Fruit fly (Drosophila melanogaster) whole organism, embryonic: ENCODE measurements around the gene COX5B.

ENCODE experiments used
- ATbp ChIP-seq: fragments of 200-800 bp; sonication (Bioruptor generic); optimal IDR thresholded peaks from 2 replicates; lab custom pipeline; 2017; ENCODE audit warnings: missing biosample characterization, mild to moderate bottlenecking, missing genetic modification characterization, missing genetic modification reagents
- CG12155 ChIP-seq: fragments of 200-800 bp; sonication (Bioruptor generic); optimal IDR thresholded peaks from 3 replicates; lab custom pipeline; 2016; ENCODE audit warnings: missing biosample characterization, missing genetic modification characterization
- CG12219 ChIP-seq: fragments of 200-800 bp; sonication (Bioruptor generic); optimal IDR thresholded peaks from 3 replicates; lab custom pipeline; 2018; ENCODE audit warnings: missing biosample characterization, mild to moderate bottlenecking, missing genetic modification characterization
- CG14014 ChIP-seq: fragments of 200-800 bp; sonication (Bioruptor generic); IDR thresholded peaks from 2 replicates; pipeline ENCODE4 v1.3.6; 2022; ENCODE audit warnings: missing biosample characterization, missing genetic modification characterization
- CG14710 ChIP-seq: fragments of 200-800 bp; sonication (Bioruptor generic); optimal IDR thresholded peaks from 3 replicates; lab custom pipeline; 2019; ENCODE audit warnings: missing biosample characterization, mild to moderate bottlenecking, missing genetic modification characterization, moderate library complexity
- CG1602 ChIP-seq: fragments of 200-800 bp; sonication (Bioruptor generic); optimal IDR thresholded peaks from 3 replicates; lab custom pipeline; 2016; ENCODE audit warnings: missing biosample characterization, missing genetic modification characterization
- CG16815 ChIP-seq: fragments of 200-800 bp; sonication (Bioruptor generic); optimal IDR thresholded peaks from 3 replicates; lab custom pipeline; 2017; ENCODE audit warnings: missing biosample characterization, mild to moderate bottlenecking, missing genetic modification characterization
- CG16863 ChIP-seq: fragments of 200-800 bp; sonication (Bioruptor generic); optimal IDR thresholded peaks from 3 replicates; lab custom pipeline; 2016; ENCODE audit warnings: missing biosample characterization, missing genetic modification characterization
- CG17359 ChIP-seq: fragments of 200-800 bp; sonication (Bioruptor generic); optimal IDR thresholded peaks from 3 replicates; lab custom pipeline; 2018; ENCODE audit warnings: missing biosample characterization, mild to moderate bottlenecking, missing genetic modification characterization, moderate library complexity
- CG18599 ChIP-seq: fragments of 200-800 bp; sonication (Bioruptor generic); optimal IDR thresholded peaks from 3 replicates; lab custom pipeline; 2017; ENCODE audit warnings: missing biosample characterization, missing genetic modification characterization, mild to moderate bottlenecking, moderate library complexity, missing genetic modification reagents
- CG2120 ChIP-seq: fragments of 200-800 bp; sonication (Bioruptor generic); optimal IDR thresholded peaks from 3 replicates; lab custom pipeline; 2016; ENCODE audit warnings: missing biosample characterization, missing genetic modification characterization
- CG2875 ChIP-seq: fragments of 200-800 bp; sonication (Bioruptor generic); optimal IDR thresholded peaks from 2 replicates; lab custom pipeline; 2017; ENCODE audit warnings: missing biosample characterization, mild to moderate bottlenecking, missing genetic modification characterization, missing genetic modification reagents
- CG33557 ChIP-seq: fragments of 200-800 bp; sonication (Bioruptor generic); optimal IDR thresholded peaks from 2 replicates; lab custom pipeline; 2019; ENCODE audit warnings: missing biosample characterization, mild to moderate bottlenecking, missing genetic modification characterization, moderate library complexity
- CG3847 ChIP-seq: fragments of 200-800 bp; sonication (Bioruptor generic); IDR thresholded peaks from 2 replicates; pipeline ENCODE4 v1.3.6; 2022; ENCODE audit warnings: missing biosample characterization, missing genetic modification characterization
- CG4328 ChIP-seq: fragments of 200-800 bp; sonication (Bioruptor generic); optimal IDR thresholded peaks from 3 replicates; lab custom pipeline; 2017; ENCODE audit warnings: missing biosample characterization, missing genetic modification reagents, missing genetic modification characterization
- CG43689 ChIP-seq: fragments of 200-800 bp; sonication (Bioruptor generic); IDR thresholded peaks from 2 replicates; pipeline ENCODE4 v1.3.6; 2022; ENCODE audit warnings: missing biosample characterization, missing genetic modification characterization
- CG5245 ChIP-seq: fragments of 200-800 bp; sonication (Bioruptor generic); optimal IDR thresholded peaks from 3 replicates; lab custom pipeline; 2016; ENCODE audit warnings: missing biosample characterization, missing genetic modification characterization
- CG6272 ChIP-seq: fragments of 200-800 bp; sonication (Bioruptor generic); IDR thresholded peaks from 2 replicates; pipeline ENCODE4 v1.3.6; 2022; ENCODE audit warnings: missing biosample characterization, missing genetic modification characterization
- CG6654 ChIP-seq: fragments of 200-800 bp; sonication (Bioruptor generic); optimal IDR thresholded peaks from 2 replicates; lab custom pipeline; 2017; ENCODE audit warnings: missing biosample characterization, mild to moderate bottlenecking, missing genetic modification characterization
- CG6791 ChIP-seq: fragments of 200-800 bp; sonication (Bioruptor generic); IDR thresholded peaks from 3 replicates; pipeline ENCODE4 v1.3.6; 2022; ENCODE audit warnings: missing biosample characterization, missing genetic modification characterization; ENCODE audit not compliant: partially characterized antibody
- CG7556 ChIP-seq: fragments of 200-800 bp; sonication (Bioruptor generic); optimal IDR thresholded peaks from 2 replicates; lab custom pipeline; 2017; ENCODE audit warnings: missing biosample characterization, mild to moderate bottlenecking, missing genetic modification characterization
- CG7786 ChIP-seq: fragments of 200-800 bp; sonication (Bioruptor generic); optimal IDR thresholded peaks from 2 replicates; lab custom pipeline; 2016; ENCODE audit warnings: missing biosample characterization, missing genetic modification characterization
- Dp ChIP-seq: fragments of 200-800 bp; sonication (Bioruptor generic); optimal IDR thresholded peaks from 2 replicates; lab custom pipeline; 2018; ENCODE audit warnings: missing biosample characterization, mild to moderate bottlenecking, missing genetic modification characterization, moderate library complexity
- Dref ChIP-seq: fragments of 200-800 bp; sonication (Bioruptor generic); IDR thresholded peaks from 2 replicates; pipeline ENCODE4 v1.3.6; 2022; ENCODE audit warnings: missing biosample characterization, missing genetic modification characterization
- GATAe ChIP-seq: fragments of 200-800 bp; sonication (Bioruptor generic); conservative IDR thresholded peaks from 2 replicates; pipeline ENCODE4 v1.3.6; 2022; ENCODE audit warnings: missing biosample characterization, missing genetic modification characterization
- HmgD ChIP-seq: fragments of 200-800 bp; sonication (Bioruptor generic); optimal IDR thresholded peaks from 3 replicates; lab custom pipeline; 2016; ENCODE audit warnings: missing biosample characterization, missing genetic modification characterization
- Hmr ChIP-seq: fragments of 200-800 bp; sonication (Bioruptor generic); optimal IDR thresholded peaks from 3 replicates; lab custom pipeline; 2017; ENCODE audit warnings: mild to moderate bottlenecking, missing biosample characterization, missing genetic modification reagents, missing genetic modification characterization
- Hsf ChIP-seq: fragments of 200-800 bp; sonication (Bioruptor generic); optimal IDR thresholded peaks from 3 replicates; lab custom pipeline; 2016; ENCODE audit warnings: missing biosample characterization, missing genetic modification characterization
- Max ChIP-seq: fragments of 200-800 bp; sonication (Bioruptor generic); optimal IDR thresholded peaks from 2 replicates; lab custom pipeline; 2016; ENCODE audit warnings: missing biosample characterization, mild to moderate bottlenecking, missing genetic modification characterization
- Mrtf ChIP-seq: fragments of 200-800 bp; sonication (Bioruptor generic); IDR thresholded peaks from 3 replicates; pipeline ENCODE4 v1.3.6; 2022; ENCODE audit warnings: missing biosample characterization, missing genetic modification characterization
- NFAT ChIP-seq: fragments of 200-800 bp; sonication (Bioruptor generic); IDR thresholded peaks from 2 replicates; pipeline ENCODE4 v1.3.6; 2022; ENCODE audit warnings: missing biosample characterization, missing genetic modification characterization
- Nf-YB ChIP-seq: fragments of 200-800 bp; sonication (Bioruptor generic); optimal IDR thresholded peaks from 3 replicates; lab custom pipeline; 2019; ENCODE audit warnings: missing biosample characterization, mild to moderate bottlenecking, missing genetic modification characterization, moderate library complexity
- Rfx ChIP-seq: fragments of 200-800 bp; sonication (Bioruptor generic); IDR thresholded peaks from 2 replicates; pipeline ENCODE4 v1.3.6; 2022; ENCODE audit warnings: missing biosample characterization, missing genetic modification characterization
- Sin3A ChIP-seq: fragments of >200 bp; optimal IDR thresholded peaks from 2 replicates; lab custom pipeline; 2018
- Stat92E ChIP-seq, 3 experiments: fragments of >200 bp in 2 of 3; fragments of 200-800 bp in 1 of 3; sonication (Bioruptor generic) in 1 of 3; optimal IDR thresholded peaks; 2 replicates each; lab custom pipeline; 2017 to 2019; ENCODE audit warnings: missing biosample characterization in 3 of 3, missing genetic modification characterization in 3 of 3, mild to moderate bottlenecking in 1 of 3, moderate library complexity in 1 of 3
- TFAM ChIP-seq: fragments of 200-800 bp; sonication (Bioruptor generic); optimal IDR thresholded peaks from 2 replicates; lab custom pipeline; 2017; ENCODE audit warnings: missing biosample characterization, missing genetic modification characterization, inconsistent platforms
- Usf ChIP-seq: fragments of 200-800 bp; sonication (Bioruptor generic); optimal IDR thresholded peaks from 2 replicates; lab custom pipeline; 2017; ENCODE audit warnings: missing genotype, missing biosample characterization, missing genetic modification characterization
- ab ChIP-seq: fragments of 200-800 bp; sonication (Bioruptor generic); optimal IDR thresholded peaks from 2 replicates; lab custom pipeline; 2016; ENCODE audit warnings: missing biosample characterization, missing genetic modification characterization
- br ChIP-seq: fragments of >200 bp; optimal IDR thresholded peaks from 2 replicates; lab custom pipeline; 2017
- dimm ChIP-seq: fragments of 200-800 bp; sonication (Bioruptor generic); IDR thresholded peaks from 2 replicates; pipeline ENCODE4 v1.3.6; 2022; ENCODE audit warnings: missing biosample characterization, missing genetic modification characterization
- fd3F ChIP-seq: fragments of 200-800 bp; sonication (Bioruptor generic); optimal IDR thresholded peaks from 2 replicates; lab custom pipeline; 2018; ENCODE audit warnings: missing biosample characterization, mild to moderate bottlenecking, missing genetic modification characterization, moderate library complexity
- gcm ChIP-seq: fragments of 200-800 bp; sonication (Bioruptor generic); optimal IDR thresholded peaks from 2 replicates; lab custom pipeline; 2019; ENCODE audit warnings: missing biosample characterization, mild to moderate bottlenecking, missing genetic modification characterization, moderate library complexity
- h ChIP-seq: fragments of >200 bp; optimal IDR thresholded peaks from 2 replicates; lab custom pipeline; 2017
- her ChIP-seq: fragments of 200-800 bp; sonication (Bioruptor generic); optimal IDR thresholded peaks from 2 replicates; lab custom pipeline; 2016; ENCODE audit warnings: missing biosample characterization, missing genetic modification characterization
- inv ChIP-seq: fragments of 200-800 bp; sonication (Bioruptor generic); IDR thresholded peaks from 2 replicates; pipeline ENCODE4 v1.3.6; 2022; ENCODE audit warnings: missing biosample characterization, missing genetic modification characterization; ENCODE audit not compliant: partially characterized antibody
- pho ChIP-seq: fragments of 200-800 bp; sonication (Bioruptor generic); optimal IDR thresholded peaks from 2 replicates; lab custom pipeline; 2016; ENCODE audit warnings: missing biosample characterization, missing genetic modification characterization
- repo ChIP-seq: fragments of 200-800 bp; sonication (Bioruptor generic); optimal IDR thresholded peaks from 2 replicates; lab custom pipeline; 2016; ENCODE audit warnings: missing biosample characterization, missing genetic modification characterization
- row ChIP-seq: fragments of 200-800 bp; sonication (Bioruptor generic); IDR thresholded peaks from 3 replicates; pipeline ENCODE4 v1.3.6; 2022; ENCODE audit warnings: missing biosample characterization, missing genetic modification characterization
- salm ChIP-seq: fragments of 200-800 bp; sonication (Bioruptor generic); optimal IDR thresholded peaks from 2 replicates; lab custom pipeline; 2018; ENCODE audit warnings: missing biosample characterization, mild to moderate bottlenecking, missing genetic modification characterization
- sens-2 ChIP-seq: fragments of 200-800 bp; sonication (Bioruptor generic); IDR thresholded peaks from 2 replicates; pipeline ENCODE4 v1.3.6; 2022; ENCODE audit warnings: missing biosample characterization, missing genetic modification characterization
- sima ChIP-seq: fragments of 200-800 bp; sonication (Bioruptor generic); optimal IDR thresholded peaks from 2 replicates; lab custom pipeline; 2016; ENCODE audit warnings: missing biosample characterization, missing genetic modification characterization
- stwl ChIP-seq: fragments of 200-800 bp; sonication (Bioruptor generic); optimal IDR thresholded peaks from 3 replicates; lab custom pipeline; 2018; ENCODE audit warnings: missing biosample characterization, mild to moderate bottlenecking, missing genetic modification characterization, moderate library complexity

The COX5B gene

DNA sequence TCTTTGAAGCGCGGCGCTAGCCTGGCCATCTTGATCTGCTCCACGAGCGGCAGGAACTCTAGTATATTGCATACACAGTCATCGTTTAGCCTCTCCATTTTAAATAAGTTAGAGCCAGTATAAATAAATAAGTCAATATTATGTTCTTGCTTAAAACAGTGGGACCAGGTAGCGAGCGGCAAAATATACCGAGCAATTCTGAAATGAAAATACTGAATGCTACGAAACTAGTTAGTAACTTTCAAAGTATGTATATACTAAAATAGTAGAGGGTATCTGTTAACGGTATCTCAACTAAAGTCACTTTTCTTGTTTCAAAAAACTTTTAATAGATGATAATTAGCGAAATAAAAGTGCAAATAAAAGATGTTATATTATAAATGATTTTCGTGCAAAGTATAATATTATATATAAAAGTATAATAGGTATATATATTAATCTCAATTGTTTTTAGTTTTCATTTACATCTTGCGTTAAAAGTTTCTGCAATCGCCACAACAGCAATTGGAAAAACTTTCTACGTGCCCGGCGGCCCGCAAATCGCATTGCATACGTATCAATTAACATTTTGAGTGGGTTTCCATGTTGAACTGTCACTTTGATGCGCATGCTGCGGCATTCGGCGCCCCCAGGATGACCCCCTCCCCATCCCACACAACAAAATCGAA, 8.6 kb downstream of the COX5B start, which contains the start of gene CG13766 (continued):
- TF ChIP-seq CG17359 (tag; lab: Kevin White, UChicago) (no peak), CG7786 (no peak), Max (GFP tag; lab: Kevin White, UChicago) (no peak), h (lab: Kevin White, UChicago) (no peak), sima (GFP tag; lab: Kevin White, UChicago) (no peak), CG43689 (GFP tag; lab: Robert Waterston, UW) (no peak), ab (GFP tag; lab: Kevin White, UChicago) (no peak), CG33557 (GFP tag; lab: Kevin White, UChicago) (no peak), her (GFP tag; lab: Kevin White, UChicago) (no peak), salm (tag; lab: Kevin White, UChicago) (no peak), Nf-YB (GFP tag; lab: Kevin White, UChicago) (no peak), CG12155 (GFP tag; lab: Kevin White, UChicago) (no peak), HmgD (GFP tag; lab: Kevin White, UChicago) (no peak), CG14014 (GFP tag; lab: Robert Waterston, UW) (no peak), fd3F (no peak), Stat92E (GFP tag; optimal IDR thresholded peaks at IDR 0.05; lab: Kevin White, UChicago) (no peak), pho (GFP tag; lab: Kevin White, UChicago) (no peak), sens-2 (GFP tag; lab: Robert Waterston, UW) (no peak), CG2120 (GFP tag; lab: Kevin White, UChicago) (no peak), CG5245 (GFP tag; lab: Kevin White, UChicago) (no peak), ATbp (no peak), CG4328 (GFP tag; lab: Kevin White, UChicago) (no peak), Sin3A (lab: Kevin White, UChicago) (no peak), gcm (GFP tag; lab: Kevin White, UChicago) (no peak), CG12219 (GFP tag; lab: Kevin White, UChicago) (no peak), TFAM (GFP tag; lab: Kevin White, UChicago) (no peak), CG16863 (GFP tag; lab: Kevin White, UChicago) (no peak), CG1602 (no peak), dimm (GFP tag; lab: Robert Waterston, UW) (no peak), CG7556 (GFP tag; lab: Kevin White, UChicago) (no peak), CG14710 (tag; lab: Kevin White, UChicago) (peak; percentile 45), br (no peak), CG2875 (GFP tag; lab: Kevin White, UChicago) (no peak), CG6654 (GFP tag; lab: Kevin White, UChicago) (no peak), CG18599 (GFP tag; lab: Kevin White, UChicago) (no peak), NFAT (no peak), Hmr (peak; percentile 41), stwl (peak; percentile 87), inv (peak; percentile 75), CG6272 (GFP tag; lab: Robert Waterston, UW) (no peak), repo (GFP tag; lab: Kevin White, UChicago) (no peak), Hsf (no peak), Dref (no peak), GATAe (no peak), CG16815 (no peak), CG3847 (GFP tag; lab: Robert Waterston, UW) (no peak), CG6791 (GFP tag; lab: Robert Waterston, UW) (peak; percentile 97), Rfx (no peak), Dp (GFP tag; lab: Kevin White, UChicago) (peak; percentile 44), Usf (GFP tag; lab: Kevin White, UChicago) (no peak), row (GFP tag; lab: Robert Waterston, UW) (no peak), Mrtf (GFP tag; lab: Robert Waterston, UW) (no peak)
